Worm (Caenorhabditis elegans): Measurements from ENCODE around the gene glb-21.
A peak's percentile ranks its signal among the peaks of the same experiment; 100 is the strongest.

The glb-21 gene

ce11 chrIV:10750041-10750440 lies 38.4 kb upstream of the glb-21 start, which contains the start of gene T25B9.1:
T25B9.1 (minus strand) TSS chrIV:10750141.
- TF ChIP-seq nhr-129 (tag; optimal IDR thresholded peaks at IDR 0.05) (no peak), sma-3 (GFP tag; optimal IDR thresholded peaks at IDR 0.05) (no peak), ZK546.5 (tag; optimal IDR thresholded peaks at IDR 0.05) (no peak), nhr-25 (tag; optimal IDR thresholded peaks at IDR 0.05) (no peak), lin-39 (tag; optimal IDR thresholded peaks at IDR 0.05) (no peak), F13H6.1 (tag; optimal IDR thresholded peaks at IDR 0.05) (no peak), ztf-11 (tag; optimal IDR thresholded peaks at IDR 0.05) (no peak), nhr-6 (tag; optimal IDR thresholded peaks at IDR 0.05) (no peak), alr-1 (tag; optimal IDR thresholded peaks at IDR 0.05) (no peak)

- TF ChIP-seq ceh-16 (tag; optimal IDR thresholded peaks at IDR 0.05) (no peak), nhr-21 (tag; optimal IDR thresholded peaks at IDR 0.05) (no peak), nhr-77 (tag; optimal IDR thresholded peaks at IDR 0.05) (no peak), fos-1 (tag; optimal IDR thresholded peaks at IDR 0.05) (no peak), ztf-1 (GFP tag; conservative IDR thresholded peaks at IDR 0.05) (no peak), snpc-4 (tag; optimal IDR thresholded peaks at IDR 0.05) (no peak)
Measured at ce11 chrIV:10745332-10745731, 33.7 kb upstream of the glb-21 start.

- TF ChIP-seq nhr-11 (tag; optimal IDR thresholded peaks at IDR 0.05) (no peak), nhr-10 (tag; optimal IDR thresholded peaks at IDR 0.05) (no peak)
Measured at ce11 chrIV:10744475-10744874, 32.9 kb upstream of the glb-21 start, which contains the start of gene T25B9.3. T25B9.3 (plus strand) TSS chrIV:10744775.

ce11 chrIV:10738328-10738727 lies 26.7 kb upstream of the glb-21 start, which contains the start of gene ssp-34:
ssp-34 (minus strand) TSS chrIV:10738602.
- TF ChIP-seq C34F6.9 (tag; optimal IDR thresholded peaks at IDR 0.05) (no peak), lin-39 (tag; optimal IDR thresholded peaks at IDR 0.05) (no peak), dmd-4 (tag; optimal IDR thresholded peaks at IDR 0.05) (no peak), aly-2 (tag; optimal IDR thresholded peaks at IDR 0.05) (no peak), sma-9 (GFP tag; optimal IDR thresholded peaks at IDR 0.05) (no peak), sma-9 (tag; optimal IDR thresholded peaks at IDR 0.05) (no peak), lin-13 (GFP tag; optimal IDR thresholded peaks at IDR 0.05) (no peak), nhr-23 (tag; optimal IDR thresholded peaks at IDR 0.05) (no peak), crh-2 (tag; optimal IDR thresholded peaks at IDR 0.05) (no peak), elt-3 (tag; optimal IDR thresholded peaks at IDR 0.05) (no peak), nhr-77 (tag; optimal IDR thresholded peaks at IDR 0.05) (no peak), unc-62 (GFP tag; optimal IDR thresholded peaks at IDR 0.05) (no peak), mab-5 (tag; optimal IDR thresholded peaks at IDR 0.05) (no peak), R02D3.7 (tag; optimal IDR thresholded peaks at IDR 0.05) (no peak), F13H6.1 (tag; optimal IDR thresholded peaks at IDR 0.05) (no peak), sma-3 (GFP tag; optimal IDR thresholded peaks at IDR 0.05) (no peak)

- TF ChIP-seq unc-39 (tag; optimal IDR thresholded peaks at IDR 0.05), result no peak
- peak; percentile 76 for TF ChIP-seq nhr-25 (tag; optimal IDR thresholded peaks at IDR 0.05)
Measured at ce11 chrIV:10737011-10737553, 25.5 kb upstream of the glb-21 start, which contains the start of gene grl-21. grl-21 (plus strand) TSS chrIV:10737474.

- TF ChIP-seq unc-62 (GFP tag; optimal IDR thresholded peaks at IDR 0.05) (no peak), F13H6.1 (tag; optimal IDR thresholded peaks at IDR 0.05) (no peak), crh-2 (tag; optimal IDR thresholded peaks at IDR 0.05) (peak; percentile 88), mbf-1 (tag; optimal IDR thresholded peaks at IDR 0.05) (no peak), skn-1 (tag; optimal IDR thresholded peaks at IDR 0.05) (no peak), unc-39 (tag; optimal IDR thresholded peaks at IDR 0.05) (no peak), sma-3 (GFP tag; optimal IDR thresholded peaks at IDR 0.05) (peak; percentile 42), alr-1 (tag; optimal IDR thresholded peaks at IDR 0.05) (no peak), lin-13 (GFP tag; optimal IDR thresholded peaks at IDR 0.05) (no peak), zag-1 (tag; optimal IDR thresholded peaks at IDR 0.05) (no peak), fos-1 (tag; optimal IDR thresholded peaks at IDR 0.05) (peak; percentile 5), snpc-4 (tag; optimal IDR thresholded peaks at IDR 0.05) (peak; percentile 31), ceh-16 (tag; optimal IDR thresholded peaks at IDR 0.05) (no peak), lin-11 (tag; optimal IDR thresholded peaks at IDR 0.05) (peak; percentile 59), lsy-2 (tag; optimal IDR thresholded peaks at IDR 0.05) (peak in 1 of 2 experiments; percentile 89), sem-4 (tag; optimal IDR thresholded peaks at IDR 0.05) (peak; percentile 25), R02D3.7 (tag; optimal IDR thresholded peaks at IDR 0.05) (no peak), mdl-1 (tag; optimal IDR thresholded peaks at IDR 0.05) (peak in 1 of 2 experiments; percentile 19), sma-9 (GFP tag; optimal IDR thresholded peaks at IDR 0.05) (peak; percentile 78), sma-9 (tag; optimal IDR thresholded peaks at IDR 0.05) (no peak), ceh-82 (tag; optimal IDR thresholded peaks at IDR 0.05) (peak; percentile 14), C34F6.9 (tag; optimal IDR thresholded peaks at IDR 0.05) (peak; percentile 77), aly-2 (tag; optimal IDR thresholded peaks at IDR 0.05) (no peak), nhr-237 (tag; optimal IDR thresholded peaks at IDR 0.05) (no peak), elt-1 (tag; optimal IDR thresholded peaks at IDR 0.05) (no peak), mab-5 (tag; optimal IDR thresholded peaks at IDR 0.05) (peak; percentile 59), nhr-25 (tag; optimal IDR thresholded peaks at IDR 0.05) (peak; percentile 67)
Measured at ce11 chrIV:10734527-10735436, 23.2 kb upstream of the glb-21 start, which contains the start of the genes orc-5 and cyb-1. orc-5 (minus strand) TSS chrIV:10734588. cyb-1 (plus strand) TSS chrIV:10735216.
